Worm (Caenorhabditis elegans) whole organism, early embryonic: ENCODE measurements around the gene ZK896.4.

Experiments
- aly-1 ChIP-seq: sonication (generic microtip); optimal IDR thresholded peaks from 2 replicates; lab custom pipeline; 2016; ENCODE audit warnings: missing genetic modification characterization, missing compliant biosample characterization
- ama-1 ChIP-seq: fragments of 150-350 bp; optimal IDR thresholded peaks from 2 replicates; lab custom pipeline; 2014
- flt-1 ChIP-seq: fragments of 200-800 bp; sonication (Bioruptor generic); IDR thresholded peaks from 2 replicates; pipeline ENCODE4 v1.3.6; 2022; ENCODE audit warnings: missing genetic modification characterization, missing compliant biosample characterization
- hmbx-1 ChIP-seq: sonication (generic microtip); optimal IDR thresholded peaks from 2 replicates; lab custom pipeline; 2016; ENCODE audit warnings: mild to moderate bottlenecking, missing genetic modification characterization, missing compliant biosample characterization
- hmg-4 ChIP-seq: fragments of 200-800 bp; sonication (Bioruptor generic); optimal IDR thresholded peaks from 2 replicates; lab custom pipeline; 2018; ENCODE audit warnings: mild to moderate bottlenecking, missing genetic modification characterization, missing compliant biosample characterization
- tra-4 ChIP-seq: sonication (generic microtip); optimal IDR thresholded peaks from 2 replicates; lab custom pipeline; 2017; ENCODE audit warnings: missing genetic modification characterization, missing compliant biosample characterization

DNA sequence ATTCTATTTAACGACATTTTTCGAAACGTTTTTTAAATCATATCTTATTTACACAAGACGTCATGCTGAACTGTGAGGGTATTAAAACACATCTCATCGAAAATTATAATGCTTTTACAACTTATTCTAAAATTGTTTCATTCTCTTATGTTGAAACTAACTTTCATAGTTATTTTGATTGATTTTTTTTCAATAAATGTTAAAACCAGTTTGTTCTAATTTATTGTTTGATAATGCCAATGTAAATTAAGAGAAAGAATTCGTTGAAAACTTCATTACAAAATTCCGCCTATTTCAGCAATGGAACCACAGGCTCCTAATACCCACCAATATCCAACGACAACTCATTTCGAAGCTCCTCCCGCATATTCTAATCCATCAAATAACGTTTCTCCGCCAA lies 11.9 kb upstream of the ZK896.4 start, which contains the start of gene K08D8.11:
- no peak for TF ChIP-seq hmg-4
- no peak for TF ChIP-seq hmbx-1
- no peak for TF ChIP-seq ama-1 (lab: Kevin White, UChicago)
- TF ChIP-seq tra-4 (tag; lab: Kevin White, UChicago): no peak
- no peak for TF ChIP-seq flt-1 (GFP tag; lab: Robert Waterston, UW)
- TF ChIP-seq aly-1 (tag; lab: Kevin White, UChicago): no peak
